Worm (Caenorhabditis elegans) whole organism, L2 larva: ENCODE data around the gene R08A2.9.

Experiments
- C34F6.9 ChIP-seq: fragments of 150-350 bp; optimal IDR thresholded peaks from 2 replicates; lab custom pipeline; 2014; ENCODE audit warnings: missing biosample characterization, missing genetic modification characterization
- F13H6.1 ChIP-seq: sonication (generic microtip); optimal IDR thresholded peaks from 2 replicates; lab custom pipeline; 2016; ENCODE audit warnings: missing genetic modification characterization, missing compliant biosample characterization
- R02D3.7 ChIP-seq: fragments of 150-350 bp; optimal IDR thresholded peaks from 2 replicates; lab custom pipeline; 2014; ENCODE audit warnings: missing biosample characterization, missing genetic modification characterization
- Y55F3AM.14 ChIP-seq: fragments of 200-800 bp; sonication (Bioruptor generic); optimal IDR thresholded peaks from 2 replicates; lab custom pipeline; 2018; ENCODE audit warnings: mild to moderate bottlenecking, missing genetic modification characterization, missing compliant biosample characterization
- ZK546.5 ChIP-seq: sonication (generic microtip); optimal IDR thresholded peaks from 2 replicates; lab custom pipeline; 2017; ENCODE audit warnings: missing biosample characterization, missing genetic modification characterization
- alr-1 ChIP-seq: fragments of 150-350 bp; optimal IDR thresholded peaks from 2 replicates; lab custom pipeline; 2014; ENCODE audit warnings: missing biosample characterization, missing genetic modification characterization
- aly-2 ChIP-seq: fragments of 150-350 bp; optimal IDR thresholded peaks from 2 replicates; lab custom pipeline; 2014; ENCODE audit warnings: missing biosample characterization, missing genetic modification characterization
- ama-1 ChIP-seq: fragments of 150-350 bp; optimal IDR thresholded peaks from 2 replicates; lab custom pipeline; 2018; ENCODE audit warnings: inconsistent platforms
- blmp-1 ChIP-seq: sonication (generic microtip); optimal IDR thresholded peaks from 2 replicates; lab custom pipeline; 2017; ENCODE audit warnings: missing genetic modification characterization, mild to moderate bottlenecking, missing compliant biosample characterization, antibody characterized with exemption, moderate library complexity; ENCODE audit not compliant: insufficient read depth
- ceh-16 ChIP-seq: fragments of 150-350 bp; optimal IDR thresholded peaks from 2 replicates; lab custom pipeline; 2014; ENCODE audit warnings: missing biosample characterization, missing genetic modification characterization
- ceh-82 ChIP-seq: fragments of 150-350 bp; optimal IDR thresholded peaks from 2 replicates; lab custom pipeline; 2014; ENCODE audit warnings: missing biosample characterization, missing genetic modification characterization
- crh-2 ChIP-seq: sonication (generic microtip); optimal IDR thresholded peaks from 2 replicates; lab custom pipeline; 2017; ENCODE audit warnings: missing biosample characterization, missing genetic modification characterization
- dmd-4 ChIP-seq: sonication (generic microtip); optimal IDR thresholded peaks from 2 replicates; lab custom pipeline; 2017; ENCODE audit warnings: missing biosample characterization, missing genetic modification characterization
- egl-27 ChIP-seq: sonication (generic microtip); optimal IDR thresholded peaks from 3 replicates; lab custom pipeline; 2017; ENCODE audit warnings: missing biosample characterization, missing genetic modification reagents, missing genetic modification characterization
- elt-1 ChIP-seq: fragments of 150-350 bp; optimal IDR thresholded peaks from 2 replicates; lab custom pipeline; 2014; ENCODE audit warnings: missing biosample characterization, missing genetic modification characterization
- elt-3 ChIP-seq: sonication (generic microtip); optimal IDR thresholded peaks from 2 replicates; lab custom pipeline; 2017; ENCODE audit warnings: missing biosample characterization, missing genetic modification characterization
- fos-1 ChIP-seq: fragments of 150-350 bp; optimal IDR thresholded peaks from 2 replicates; lab custom pipeline; 2014; ENCODE audit warnings: missing biosample characterization, missing genetic modification characterization
- gmeb-1 ChIP-seq: fragments of 150-350 bp; optimal IDR thresholded peaks from 2 replicates; lab custom pipeline; 2014; ENCODE audit warnings: missing biosample characterization, missing genetic modification characterization
- lin-11 ChIP-seq: fragments of 150-350 bp; sonication (generic microtip); optimal IDR thresholded peaks from 2 replicates; lab custom pipeline; 2014; ENCODE audit warnings: missing biosample characterization, missing genetic modification characterization, inconsistent platforms, mixed read lengths
- lin-13 ChIP-seq: fragments of 150-350 bp; optimal IDR thresholded peaks from 2 replicates; lab custom pipeline; 2014; ENCODE audit warnings: missing biosample characterization, missing genetic modification reagents, missing genetic modification characterization
- lin-39 ChIP-seq: fragments of 150-350 bp; optimal IDR thresholded peaks from 2 replicates; lab custom pipeline; 2014; ENCODE audit warnings: missing biosample characterization, missing genetic modification reagents, missing genetic modification characterization
- lsy-2 ChIP-seq, 2 experiments: fragments of 150-350 bp in 1 of 2; sonication (generic microtip) in 1 of 2; optimal IDR thresholded peaks; 2 replicates each; lab custom pipeline; 2014 to 2017; ENCODE audit warnings: missing biosample characterization in 2 of 2, missing genetic modification characterization in 2 of 2
- mab-5 ChIP-seq: fragments of 150-350 bp; optimal IDR thresholded peaks from 2 replicates; lab custom pipeline; 2014; ENCODE audit warnings: missing biosample characterization, missing genetic modification characterization
- mbf-1 ChIP-seq: sonication (generic microtip); optimal IDR thresholded peaks from 2 replicates; lab custom pipeline; 2017; ENCODE audit warnings: missing biosample characterization, missing genetic modification characterization
- mdl-1 ChIP-seq, 2 experiments: fragments of 150-350 bp in 1 of 2; sonication (generic microtip) in 1 of 2; optimal IDR thresholded peaks; 2 replicates each; lab custom pipeline; 2017; ENCODE audit warnings: missing biosample characterization in 2 of 2, missing genetic modification characterization in 2 of 2
- nhr-10 ChIP-seq: sonication (generic microtip); optimal IDR thresholded peaks from 2 replicates; lab custom pipeline; 2017; ENCODE audit warnings: missing biosample characterization, missing genetic modification characterization
- nhr-11 ChIP-seq: fragments of 150-350 bp; optimal IDR thresholded peaks from 2 replicates; lab custom pipeline; 2014; ENCODE audit warnings: missing biosample characterization, missing genetic modification characterization
- nhr-12 ChIP-seq: fragments of 150-350 bp; optimal IDR thresholded peaks from 2 replicates; lab custom pipeline; 2014; ENCODE audit warnings: missing biosample characterization, missing genetic modification characterization
- nhr-129 ChIP-seq: fragments of 150-350 bp; optimal IDR thresholded peaks from 2 replicates; lab custom pipeline; 2014; ENCODE audit warnings: missing biosample characterization, missing genetic modification characterization
- nhr-21 ChIP-seq: fragments of 150-350 bp; optimal IDR thresholded peaks from 2 replicates; lab custom pipeline; 2014; ENCODE audit warnings: missing biosample characterization, missing genetic modification characterization
- nhr-23 ChIP-seq: fragments of 150-350 bp; optimal IDR thresholded peaks from 2 replicates; lab custom pipeline; 2014; ENCODE audit warnings: missing biosample characterization, missing genetic modification reagents, missing genetic modification characterization
- nhr-237 ChIP-seq: fragments of 150-350 bp; optimal IDR thresholded peaks from 2 replicates; lab custom pipeline; 2014; ENCODE audit warnings: missing biosample characterization, missing genetic modification characterization
- nhr-25 ChIP-seq: fragments of 150-350 bp; sonication (generic microtip); optimal IDR thresholded peaks from 3 replicates; lab custom pipeline; 2014; ENCODE audit warnings: missing biosample characterization, missing genetic modification characterization
- nhr-6 ChIP-seq: fragments of 150-350 bp; optimal IDR thresholded peaks from 2 replicates; lab custom pipeline; 2014; ENCODE audit warnings: missing biosample characterization, missing genetic modification characterization
- nhr-77 ChIP-seq: fragments of 150-350 bp; optimal IDR thresholded peaks from 2 replicates; lab custom pipeline; 2014; ENCODE audit warnings: missing biosample characterization, missing genetic modification characterization
- peb-1 ChIP-seq: fragments of 150-350 bp; optimal IDR thresholded peaks from 2 replicates; lab custom pipeline; 2014; ENCODE audit warnings: missing biosample characterization, missing genetic modification characterization
- sem-4 ChIP-seq: fragments of 150-350 bp; optimal IDR thresholded peaks from 2 replicates; lab custom pipeline; 2014; ENCODE audit warnings: missing biosample characterization, missing genetic modification reagents, missing genetic modification characterization
- skn-1 ChIP-seq: sonication (generic microtip); optimal IDR thresholded peaks from 2 replicates; lab custom pipeline; 2017; ENCODE audit warnings: missing biosample characterization, missing genetic modification characterization
- sma-3 ChIP-seq: sonication (generic microtip); optimal IDR thresholded peaks from 2 replicates; lab custom pipeline; 2016; ENCODE audit warnings: missing genetic modification reagents, missing genetic modification characterization, missing compliant biosample characterization
- sma-9 ChIP-seq, 2 experiments: fragments of 150-350 bp in 1 of 2; sonication (generic microtip) in 1 of 2; optimal IDR thresholded peaks; 2 replicates each; lab custom pipeline; 2014 to 2016; ENCODE audit warnings: missing genetic modification characterization in 2 of 2, mild to moderate bottlenecking in 1 of 2, missing biosample characterization in 1 of 2, missing compliant biosample characterization in 1 of 2, missing genetic modification reagents in 1 of 2, moderate library complexity in 1 of 2
- snpc-4 ChIP-seq: fragments of 150-350 bp; optimal IDR thresholded peaks from 2 replicates; lab custom pipeline; 2014; ENCODE audit warnings: missing biosample characterization, missing genetic modification characterization
- unc-39 ChIP-seq: fragments of 150-350 bp; optimal IDR thresholded peaks from 2 replicates; lab custom pipeline; 2014; ENCODE audit warnings: missing biosample characterization, missing genetic modification characterization
- unc-55 ChIP-seq: fragments of 150-350 bp; sonication (generic microtip); optimal IDR thresholded peaks from 3 replicates; lab custom pipeline; 2014; ENCODE audit warnings: missing biosample characterization, missing genetic modification reagents, missing genetic modification characterization
- unc-62 ChIP-seq: fragments of 150-350 bp; optimal IDR thresholded peaks from 2 replicates; lab custom pipeline; 2014; ENCODE audit warnings: missing biosample characterization, missing genetic modification reagents, missing genetic modification characterization
- zag-1 ChIP-seq: fragments of 150-350 bp; optimal IDR thresholded peaks from 2 replicates; lab custom pipeline; 2014; ENCODE audit warnings: missing biosample characterization, missing genetic modification characterization
- ztf-1 ChIP-seq: fragments of 200-800 bp; sonication (Bioruptor generic); conservative IDR thresholded peaks from 2 replicates; pipeline ENCODE4 v1.3.6; 2022; ENCODE audit warnings: missing genetic modification characterization, missing compliant biosample characterization
- ztf-11 ChIP-seq: sonication (generic microtip); optimal IDR thresholded peaks from 2 replicates; lab custom pipeline; 2017; ENCODE audit warnings: missing biosample characterization, missing genetic modification characterization
- ztf-4 ChIP-seq: fragments of 150-350 bp; optimal IDR thresholded peaks from 2 replicates; lab custom pipeline; 2014; ENCODE audit warnings: missing biosample characterization, missing genetic modification characterization

R08A2.9 gene

ce11 chrV:14688097-14688912 lies 19.8 kb upstream of the R08A2.9 start, which contains the start of gene C47E8.11:
TSS of gene C47E8.11 (plus strand) at chrV:14688616.
- TF ChIP-seq nhr-237 (tag; lab: Kevin White, UChicago): no peak
- TF ChIP-seq lsy-2 (tag; optimal IDR thresholded peaks at IDR 0.05; lab: Kevin White, UChicago): peak; percentile 6 to 76
- TF ChIP-seq R02D3.7: no peak
- no peak for TF ChIP-seq elt-3 (tag; lab: Kevin White, UChicago)
- no peak for TF ChIP-seq lin-39 (tag; lab: Kevin White, UChicago)
- no peak for TF ChIP-seq ztf-1 (GFP tag; lab: Robert Waterston, UW)
- no peak for TF ChIP-seq elt-1 (tag; lab: Kevin White, UChicago)
- TF ChIP-seq nhr-6: no peak
- peak; percentile 44 for TF ChIP-seq snpc-4
- TF ChIP-seq aly-2 (tag; lab: Kevin White, UChicago): no peak
- TF ChIP-seq mbf-1 (tag; lab: Kevin White, UChicago): no peak
- peak; percentile 65 for TF ChIP-seq nhr-129 (tag; lab: Kevin White, UChicago)
- no peak for TF ChIP-seq alr-1 (tag; lab: Kevin White, UChicago)
- peak; percentile 98 for TF ChIP-seq ama-1
- peak; percentile 54 for TF ChIP-seq F13H6.1 (tag; lab: Kevin White, UChicago)
- no peak for TF ChIP-seq lin-11 (tag; lab: Kevin White, UChicago)
- TF ChIP-seq nhr-12 (tag; lab: Kevin White, UChicago): peak; percentile 18
- no peak for TF ChIP-seq Y55F3AM.14 (GFP tag; lab: Kevin White, UChicago)
- no peak for TF ChIP-seq nhr-10 (tag; lab: Kevin White, UChicago)
- TF ChIP-seq skn-1 (tag; lab: Kevin White, UChicago): peak; percentile 93
- no peak for TF ChIP-seq fos-1 (tag; lab: Kevin White, UChicago)
- no peak for TF ChIP-seq egl-27 (tag; lab: Kevin White, UChicago)
- peak; percentile 31 for TF ChIP-seq sem-4
- peak; percentile 23 for TF ChIP-seq sma-3 (GFP tag; lab: Kevin White, UChicago)
- TF ChIP-seq ZK546.5 (tag; lab: Kevin White, UChicago): no peak
- TF ChIP-seq dmd-4 (tag; lab: Kevin White, UChicago): no peak
- TF ChIP-seq lin-13 (GFP tag; lab: Kevin White, UChicago): peak; percentile 63
- TF ChIP-seq gmeb-1 (tag; lab: Kevin White, UChicago): peak; percentile 53
- no peak for TF ChIP-seq zag-1
- TF ChIP-seq unc-55 (GFP tag; lab: Kevin White, UChicago): peak; percentile 6
- no peak for TF ChIP-seq mab-5 (tag; lab: Kevin White, UChicago)
- peak; percentile 76 for TF ChIP-seq crh-2 (tag; lab: Kevin White, UChicago)
- no peak for TF ChIP-seq unc-62 (GFP tag; lab: Kevin White, UChicago)
- no peak for TF ChIP-seq ceh-16 (tag; lab: Kevin White, UChicago)
- no peak for TF ChIP-seq mdl-1 (tag; optimal IDR thresholded peaks at IDR 0.05; lab: Kevin White, UChicago)
- peak; percentile 44 for TF ChIP-seq sma-9 (GFP tag; optimal IDR thresholded peaks at IDR 0.05; lab: Kevin White, UChicago)
- TF ChIP-seq sma-9 (tag; optimal IDR thresholded peaks at IDR 0.05; lab: Kevin White, UChicago): no peak
- no peak for TF ChIP-seq peb-1 (tag; lab: Kevin White, UChicago)
- TF ChIP-seq ztf-4 (tag; lab: Kevin White, UChicago): peak; percentile 92
- TF ChIP-seq unc-39 (tag; lab: Kevin White, UChicago): no peak
- TF ChIP-seq ceh-82 (tag; lab: Kevin White, UChicago): no peak
- no peak for TF ChIP-seq nhr-21 (tag; lab: Kevin White, UChicago)
- TF ChIP-seq blmp-1 (tag; lab: Kevin White, UChicago): no peak
- TF ChIP-seq C34F6.9 (tag; lab: Kevin White, UChicago): peak; percentile 61
- no peak for TF ChIP-seq nhr-77 (tag; lab: Kevin White, UChicago)
- no peak for TF ChIP-seq ztf-11 (tag; lab: Kevin White, UChicago)
- TF ChIP-seq nhr-11 (tag; lab: Kevin White, UChicago): no peak
- no peak for TF ChIP-seq nhr-23 (tag; lab: Kevin White, UChicago)
- peak; percentile 14 for TF ChIP-seq nhr-25 (tag; lab: Kevin White, UChicago)
